Worm (Caenorhabditis elegans) whole organism, mixed stage, embryonic: ENCODE measurements around the gene C10G8.3.

ENCODE experiments used
- M03D4.4 ChIP-seq: sonication (generic microtip); optimal IDR thresholded peaks from 2 replicates; lab custom pipeline; 2017; ENCODE audit warnings: mild to moderate bottlenecking, missing genetic modification characterization, missing compliant biosample characterization
- bed-3 ChIP-seq: fragments of 200-800 bp; sonication (Bioruptor generic); optimal IDR thresholded peaks from 3 replicates; lab custom pipeline; 2018; ENCODE audit warnings: mild to moderate bottlenecking, missing genetic modification characterization, moderate library complexity, missing compliant biosample characterization
- ceh-39 ChIP-seq: fragments of 150-350 bp; optimal IDR thresholded peaks from 2 replicates; lab custom pipeline; 2014; ENCODE audit warnings: missing biosample characterization, missing genetic modification characterization
- ceh-43 ChIP-seq: fragments of 200-800 bp; sonication (Bioruptor generic); optimal IDR thresholded peaks from 2 replicates; lab custom pipeline; 2018; ENCODE audit warnings: mild to moderate bottlenecking, missing genetic modification characterization, moderate library complexity, missing compliant biosample characterization
- ceh-83 ChIP-seq: fragments of 200-800 bp; sonication (Bioruptor generic); optimal IDR thresholded peaks from 2 replicates; lab custom pipeline; 2018; ENCODE audit warnings: mild to moderate bottlenecking, missing genetic modification characterization, missing compliant biosample characterization
- ces-1 ChIP-seq: fragments of 150-350 bp; optimal IDR thresholded peaks from 2 replicates; lab custom pipeline; 2014; ENCODE audit warnings: missing biosample characterization, missing genetic modification reagents, missing genetic modification characterization
- cnd-1 ChIP-seq: fragments of 200-800 bp; sonication (Bioruptor generic); optimal IDR thresholded peaks from 2 replicates; lab custom pipeline; 2018; ENCODE audit warnings: mild to moderate bottlenecking, missing genetic modification characterization, missing compliant biosample characterization
- drap-1 ChIP-seq: fragments of 200-800 bp; sonication (Bioruptor generic); optimal IDR thresholded peaks from 3 replicates; lab custom pipeline; 2018; ENCODE audit warnings: mild to moderate bottlenecking, missing genetic modification characterization, missing compliant biosample characterization
- elt-1 ChIP-seq: sonication (generic microtip); optimal IDR thresholded peaks from 2 replicates; lab custom pipeline; 2017; ENCODE audit warnings: missing genetic modification characterization, mild to moderate bottlenecking, missing compliant biosample characterization, antibody characterized with exemption, moderate library complexity, borderline replicate concordance; ENCODE audit not compliant: insufficient read depth
- elt-3 ChIP-seq: fragments of 150-350 bp; optimal IDR thresholded peaks from 2 replicates; lab custom pipeline; 2014; ENCODE audit warnings: missing biosample characterization, missing genetic modification characterization
- flh-1 ChIP-seq: fragments of 200-800 bp; sonication (Bioruptor generic); optimal IDR thresholded peaks from 2 replicates; lab custom pipeline; 2018; ENCODE audit warnings: mild to moderate bottlenecking, missing genetic modification characterization, moderate library complexity, missing compliant biosample characterization
- ham-2 ChIP-seq: fragments of 200-800 bp; sonication (Bioruptor generic); optimal IDR thresholded peaks from 2 replicates; lab custom pipeline; 2018; ENCODE audit warnings: mild to moderate bottlenecking, missing genetic modification characterization, missing compliant biosample characterization
- hlh-1 ChIP-seq: fragments of 150-350 bp; optimal IDR thresholded peaks from 2 replicates; lab custom pipeline; 2014; ENCODE audit warnings: missing biosample characterization, missing genetic modification reagents, missing genetic modification characterization
- lin-13 ChIP-seq: fragments of 150-350 bp; optimal IDR thresholded peaks from 2 replicates; lab custom pipeline; 2014; ENCODE audit warnings: missing biosample characterization, missing genetic modification characterization
- lin-32 ChIP-seq: fragments of 200-800 bp; sonication (Bioruptor generic); optimal IDR thresholded peaks from 2 replicates; lab custom pipeline; 2018; ENCODE audit warnings: mild to moderate bottlenecking, missing genetic modification characterization, missing compliant biosample characterization
- lsy-2 ChIP-seq: fragments of 150-350 bp; optimal IDR thresholded peaks from 2 replicates; lab custom pipeline; 2014; ENCODE audit warnings: missing biosample characterization, missing genetic modification characterization
- mep-1 ChIP-seq: fragments of 150-350 bp; optimal IDR thresholded peaks from 2 replicates; lab custom pipeline; 2017; ENCODE audit warnings: missing biosample characterization, missing genetic modification reagents, missing genetic modification characterization, inconsistent platforms
- mls-2 ChIP-seq: sonication (generic microtip); optimal IDR thresholded peaks from 2 replicates; lab custom pipeline; 2016; ENCODE audit warnings: mild to moderate bottlenecking, missing genetic modification characterization, moderate library complexity, missing compliant biosample characterization
- nhr-12 ChIP-seq: fragments of 150-350 bp; optimal IDR thresholded peaks from 2 replicates; lab custom pipeline; 2014; ENCODE audit warnings: missing biosample characterization, missing genetic modification characterization
- nhr-2 ChIP-seq: fragments of 150-350 bp; optimal IDR thresholded peaks from 2 replicates; lab custom pipeline; 2014; ENCODE audit warnings: missing biosample characterization, missing genetic modification characterization
- pha-4 ChIP-seq: fragments of 150-350 bp; optimal IDR thresholded peaks from 2 replicates; lab custom pipeline; 2018; ENCODE audit warnings: missing biosample characterization, missing genetic modification reagents, missing genetic modification characterization
- sem-2 ChIP-seq: fragments of 200-800 bp; sonication (Bioruptor generic); optimal IDR thresholded peaks from 2 replicates; lab custom pipeline; 2018; ENCODE audit warnings: mild to moderate bottlenecking, missing genetic modification characterization, missing compliant biosample characterization
- snpc-4 ChIP-seq: fragments of 150-350 bp; optimal IDR thresholded peaks from 2 replicates; lab custom pipeline; 2014; ENCODE audit warnings: missing biosample characterization, missing genetic modification characterization
- sptf-1 ChIP-seq: sonication (generic microtip); optimal IDR thresholded peaks from 2 replicates; lab custom pipeline; 2017; ENCODE audit warnings: mild to moderate bottlenecking, missing genetic modification characterization, moderate library complexity, missing compliant biosample characterization
- tbx-8 ChIP-seq: fragments of 200-800 bp; sonication (Bioruptor generic); optimal IDR thresholded peaks from 2 replicates; lab custom pipeline; 2018; ENCODE audit warnings: mild to moderate bottlenecking, missing genetic modification characterization, moderate library complexity, missing compliant biosample characterization
- unc-120 ChIP-seq: sonication (generic microtip); optimal IDR thresholded peaks from 2 replicates; lab custom pipeline; 2017; ENCODE audit warnings: missing genetic modification characterization, missing compliant biosample characterization; ENCODE audit not compliant: poor library complexity, severe bottlenecking
- unc-39 ChIP-seq: fragments of 150-350 bp; optimal IDR thresholded peaks from 2 replicates; lab custom pipeline; 2014; ENCODE audit warnings: missing biosample characterization, missing genetic modification characterization
- unc-62 ChIP-seq: fragments of 150-350 bp; optimal IDR thresholded peaks from 2 replicates; lab custom pipeline; 2014; ENCODE audit warnings: missing biosample characterization, missing genetic modification reagents, missing genetic modification characterization
- zip-8 ChIP-seq: fragments of 150-350 bp; optimal IDR thresholded peaks from 2 replicates; lab custom pipeline; 2014; ENCODE audit warnings: missing biosample characterization, missing genetic modification characterization
- ztf-11 ChIP-seq: fragments of 150-350 bp; optimal IDR thresholded peaks from 2 replicates; lab custom pipeline; 2014; ENCODE audit warnings: missing biosample characterization, missing genetic modification characterization

C10G8.3 gene

DNA sequence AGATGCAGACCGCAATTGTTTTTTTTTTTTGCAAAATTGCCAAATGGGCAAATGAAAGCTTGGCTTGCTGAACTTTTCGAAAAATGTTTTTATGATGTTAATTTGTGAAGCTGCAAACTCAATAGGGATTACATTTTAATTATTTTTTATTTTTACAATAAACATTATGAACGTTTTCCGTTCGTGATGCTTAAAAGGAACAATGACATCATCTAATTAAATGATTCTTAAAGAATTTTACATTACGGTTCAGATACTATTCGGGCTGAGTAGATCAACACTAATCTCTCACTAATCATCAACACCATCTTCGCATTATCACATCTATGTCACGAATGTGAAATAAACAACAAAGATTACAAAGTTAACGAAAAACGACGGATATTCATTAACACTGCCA, at the start of gene C10G8.3:
Gene C10G8.3, plus strand, starts transcription at position 301 of the 400 bp plus-strand sequence.
- no peak for TF ChIP-seq cnd-1 (tag; lab: Kevin White, UChicago)

- TF ChIP-seq lsy-2 (tag; lab: Kevin White, UChicago) = no peak
- no peak for TF ChIP-seq elt-1 (tag; lab: Kevin White, UChicago)
- TF ChIP-seq lin-13 (tag; lab: Kevin White, UChicago) = no peak
- TF ChIP-seq unc-39 (tag; lab: Kevin White, UChicago) = no peak
- no peak for TF ChIP-seq tbx-8 (GFP tag; lab: Kevin White, UChicago)
Measured at ce11 chrV:5262999-5263398, 49.6 kb upstream of the C10G8.3 start, which contains the start of gene cest-30. TSS of gene cest-30 (minus strand) at chrV:5263099.

- TF ChIP-seq pha-4 (tag; lab: Kevin White, UChicago) (no peak), sptf-1 (tag; lab: Kevin White, UChicago) (no peak), nhr-12 (tag; lab: Kevin White, UChicago) (no peak), lsy-2 (tag; lab: Kevin White, UChicago) (no peak), zip-8 (tag; lab: Kevin White, UChicago) (no peak), nhr-2 (tag; lab: Kevin White, UChicago) (no peak), ztf-11 (tag; lab: Kevin White, UChicago) (no peak), elt-3 (tag; lab: Kevin White, UChicago) (no peak), sem-2 (GFP tag; lab: Kevin White, UChicago) (no peak), unc-39 (tag; lab: Kevin White, UChicago) (no peak), flh-1 (GFP tag; lab: Kevin White, UChicago) (no peak), mls-2 (tag; lab: Kevin White, UChicago) (no peak), elt-1 (tag; lab: Kevin White, UChicago) (no peak)
Measured at ce11 chrV:5265581-5265980, 47.0 kb upstream of the C10G8.3 start, which contains the start of the genes srt-69 and B0238.12. TSS of gene srt-69 (minus strand) at chrV:5265681. TSS of gene B0238.12 (plus strand) at chrV:5265844.

- TF ChIP-seq nhr-2 (tag; lab: Kevin White, UChicago) (no peak), ceh-43 (GFP tag; lab: Kevin White, UChicago) (no peak), lin-32 (GFP tag; lab: Kevin White, UChicago) (no peak), sem-2 (GFP tag; lab: Kevin White, UChicago) (no peak), snpc-4 (tag; lab: Kevin White, UChicago) (no peak), mep-1 (peak; percentile 41), ces-1 (GFP tag; lab: Kevin White, UChicago) (peak; percentile 50), lin-13 (tag; lab: Kevin White, UChicago) (peak; percentile 22), lsy-2 (tag; lab: Kevin White, UChicago) (peak; percentile 26), elt-3 (tag; lab: Kevin White, UChicago) (no peak), cnd-1 (tag; lab: Kevin White, UChicago) (no peak), nhr-12 (tag; lab: Kevin White, UChicago) (no peak)
Measured at ce11 chrV:5269024-5269535, 43.5 kb upstream of the C10G8.3 start, which contains the start of gene penr-1. TSS of gene penr-1 (plus strand) at chrV:5269485.

DNA sequence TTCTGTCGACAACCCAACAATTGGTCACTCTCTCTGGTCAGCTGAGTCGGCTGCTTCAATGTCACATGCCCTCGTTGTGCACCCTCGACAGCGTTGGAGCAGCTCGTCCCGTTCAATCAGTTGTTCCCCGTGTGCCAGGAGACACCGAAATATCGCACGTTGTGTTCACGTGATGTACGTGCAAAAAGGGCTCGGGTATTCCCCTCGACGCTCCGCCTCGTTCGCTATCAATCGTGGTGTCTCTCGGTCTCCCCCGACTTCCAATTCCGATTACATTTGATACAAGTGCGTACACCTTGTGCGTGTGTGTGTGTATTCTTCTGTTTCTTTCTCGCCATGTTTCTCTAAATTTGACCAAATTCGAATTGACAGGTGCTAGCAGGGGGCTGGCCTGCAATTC, 41.1 kb upstream of the C10G8.3 start:
- TF ChIP-seq ztf-11 (tag; lab: Kevin White, UChicago) (no peak), ceh-43 (GFP tag; lab: Kevin White, UChicago) (no peak), ceh-83 (GFP tag; lab: Kevin White, UChicago) (no peak), unc-62 (peak; percentile 67), ham-2 (no peak), pha-4 (tag; lab: Kevin White, UChicago) (no peak), M03D4.4 (tag; lab: Kevin White, UChicago) (no peak), elt-3 (tag; lab: Kevin White, UChicago) (no peak), zip-8 (tag; lab: Kevin White, UChicago) (no peak), unc-120 (peak; percentile 92), drap-1 (GFP tag; lab: Kevin White, UChicago) (no peak), unc-39 (tag; lab: Kevin White, UChicago) (no peak), mep-1 (no peak), mls-2 (tag; lab: Kevin White, UChicago) (peak; percentile 9), ceh-39 (no peak), hlh-1 (tag; lab: Kevin White, UChicago) (peak; percentile 93), cnd-1 (tag; lab: Kevin White, UChicago) (no peak), lin-13 (tag; lab: Kevin White, UChicago) (no peak), sptf-1 (tag; lab: Kevin White, UChicago) (no peak), nhr-12 (tag; lab: Kevin White, UChicago) (no peak), bed-3 (GFP tag; lab: Kevin White, UChicago) (no peak)
